Worm (Caenorhabditis elegans): ENCODE measurements around the gene taf-6.2.

taf-6.2 gene

ce11 chrIV:3725361-3725760, 30.8 kb upstream of the taf-6.2 start, which contains the start of gene Y37E11AM.2:
Y37E11AM.2 (minus strand) TSS chrIV:3725461.
- TF ChIP-seq madf-10 (tag; optimal IDR thresholded peaks at IDR 0.05) (no peak), zfh-2 (GFP tag; conservative IDR thresholded peaks at IDR 0.05) (0 out of 2 replicates have a peak, but pooled peaks have one; percentile 17)

- TF ChIP-seq nfyb-1 (GFP tag; IDR thresholded peaks at IDR 0.05) (no peak), lin-40 (tag; optimal IDR thresholded peaks at IDR 0.05) (no peak), ceh-58 (GFP tag; IDR thresholded peaks at IDR 0.05) (no peak), Y79H2A.3 (GFP tag; conservative IDR thresholded peaks at IDR 0.05) (no peak), attf-3 (GFP tag; conservative IDR thresholded peaks at IDR 0.05) (no peak), zfh-2 (GFP tag; conservative IDR thresholded peaks at IDR 0.05) (no peak), attf-5 (GFP tag; optimal IDR thresholded peaks at IDR 0.05) (no peak), B0035.1 (tag; optimal IDR thresholded peaks at IDR 0.05) (no peak), egl-18 (GFP tag; IDR thresholded peaks at IDR 0.05) (no peak), ceh-27 (GFP tag; optimal IDR thresholded peaks at IDR 0.05) (no peak), dpff-1 (tag; optimal IDR thresholded peaks at IDR 0.05) (no peak), B0019.2 (GFP tag; conservative IDR thresholded peaks at IDR 0.05) (no peak), ztf-28 (GFP tag; IDR thresholded peaks at IDR 0.05) (no peak), nhr-80 (tag; optimal IDR thresholded peaks at IDR 0.05) (no peak), nfya-1 (tag; optimal IDR thresholded peaks at IDR 0.05; ENCODE audit: borderline replicate concordance, insufficient read depth) (no peak), snpc-3.4 (tag; optimal IDR thresholded peaks at IDR 0.05) (no peak), B0336.3 (GFP tag; IDR thresholded peaks at IDR 0.05) (no peak), unc-130 (GFP tag; optimal IDR thresholded peaks at IDR 0.05) (no peak)
Observed at ce11 chrIV:3722690-3723089, 28.2 kb upstream of the taf-6.2 start, which contains the start of gene Y37E11AM.4. Y37E11AM.4 (minus strand) TSS chrIV:3722790.

ce11 chrIV:3721973-3722372, 27.4 kb upstream of the taf-6.2 start:
- no peak for TF ChIP-seq bed-1 (GFP tag; IDR thresholded peaks at IDR 0.05)
- TF ChIP-seq akir-1 (GFP tag; optimal IDR thresholded peaks at IDR 0.05) = no peak
- TF ChIP-seq F33H1.4 (GFP tag; IDR thresholded peaks at IDR 0.05) = no peak
- no peak for TF ChIP-seq madf-10 (tag; optimal IDR thresholded peaks at IDR 0.05)
- TF ChIP-seq mel-28 (tag; optimal IDR thresholded peaks at IDR 0.05; ENCODE audit: borderline replicate concordance) = no peak

- no peak for TF ChIP-seq B0261.1 (tag; optimal IDR thresholded peaks at IDR 0.05)
- TF ChIP-seq snpc-1.3 (tag; optimal IDR thresholded peaks at IDR 0.05; ENCODE audit: insufficient read depth) = no peak
- TF ChIP-seq ccch-3 (GFP tag; optimal IDR thresholded peaks at IDR 0.05) = no peak
- TF ChIP-seq hmg-1.2 (GFP tag; IDR thresholded peaks at IDR 0.05) = no peak
- no peak for TF ChIP-seq snpc-1.1 (tag; optimal IDR thresholded peaks at IDR 0.05; ENCODE audit: insufficient read depth)
- no peak for TF ChIP-seq madf-6 (GFP tag; IDR thresholded peaks at IDR 0.05)
Observed at ce11 chrIV:3720644-3721043, 26.1 kb upstream of the taf-6.2 start.

ce11 chrIV:3719057-3719456, 24.5 kb upstream of the taf-6.2 start, which contains the start of gene Y37E11AM.3:
Y37E11AM.3 (minus strand) TSS chrIV:3719157.
- TF ChIP-seq rpc-1 (optimal IDR thresholded peaks at IDR 0.05) = no peak
- no peak for TF ChIP-seq rpc-1 (tag; optimal IDR thresholded peaks at IDR 0.05)
- TF ChIP-seq K12H6.12 (tag; optimal IDR thresholded peaks at IDR 0.05) = no peak
- TF ChIP-seq F23B12.7 (tag; optimal IDR thresholded peaks at IDR 0.05; ENCODE audit: insufficient read depth) = no peak
- no peak for TF ChIP-seq nfya-2 (GFP tag; IDR thresholded peaks at IDR 0.05)
- TF ChIP-seq Y56A3A.18 (GFP tag; IDR thresholded peaks at IDR 0.05) = no peak
- no peak for TF ChIP-seq nfya-1 (tag; optimal IDR thresholded peaks at IDR 0.05; ENCODE audit: borderline replicate concordance, insufficient read depth)
- TF ChIP-seq Y53F4B.3 (GFP tag; IDR thresholded peaks at IDR 0.05) = no peak
- no peak for TF ChIP-seq hmg-20 (GFP tag; IDR thresholded peaks at IDR 0.05)
- no peak for TF ChIP-seq F49E8.2 (tag; optimal IDR thresholded peaks at IDR 0.05; ENCODE audit: insufficient read depth)
- no peak for TF ChIP-seq hlh-26 (GFP tag; conservative IDR thresholded peaks at IDR 0.05)
- TF ChIP-seq madf-8 (GFP tag; conservative IDR thresholded peaks at IDR 0.05) = no peak
- TF ChIP-seq lag-1 (GFP tag; IDR thresholded peaks at IDR 0.05) = no peak
- TF ChIP-seq let-607 (tag; optimal IDR thresholded peaks at IDR 0.05) = no peak
- no peak for TF ChIP-seq F55B11.4 (tag; optimal IDR thresholded peaks at IDR 0.05; ENCODE audit: borderline replicate concordance, insufficient read depth)

Measured in whole organism, young adult.